Worm (Caenorhabditis elegans): ENCODE measurements around the gene K04F1.8.
"Not testable (repeated sequence)": the region's sequence is repeated elsewhere in the genome, so short reads cannot be mapped to it uniquely, and the experiment has no call there.

ce11 chrV:1693876-1694275 is 26.9 kb downstream of the K04F1.8 start, which contains the start of gene Y46H3C.7:
- not testable (repeated sequence) for TF ChIP-seq pax-3, nhr-237 (tag; optimal IDR thresholded peaks at IDR 0.05)
